Worm (Caenorhabditis elegans): ENCODE results near the gene srw-1.
A peak's percentile ranks its signal among the peaks of the same experiment; 100 is the strongest.

srw-1 gene

DNA sequence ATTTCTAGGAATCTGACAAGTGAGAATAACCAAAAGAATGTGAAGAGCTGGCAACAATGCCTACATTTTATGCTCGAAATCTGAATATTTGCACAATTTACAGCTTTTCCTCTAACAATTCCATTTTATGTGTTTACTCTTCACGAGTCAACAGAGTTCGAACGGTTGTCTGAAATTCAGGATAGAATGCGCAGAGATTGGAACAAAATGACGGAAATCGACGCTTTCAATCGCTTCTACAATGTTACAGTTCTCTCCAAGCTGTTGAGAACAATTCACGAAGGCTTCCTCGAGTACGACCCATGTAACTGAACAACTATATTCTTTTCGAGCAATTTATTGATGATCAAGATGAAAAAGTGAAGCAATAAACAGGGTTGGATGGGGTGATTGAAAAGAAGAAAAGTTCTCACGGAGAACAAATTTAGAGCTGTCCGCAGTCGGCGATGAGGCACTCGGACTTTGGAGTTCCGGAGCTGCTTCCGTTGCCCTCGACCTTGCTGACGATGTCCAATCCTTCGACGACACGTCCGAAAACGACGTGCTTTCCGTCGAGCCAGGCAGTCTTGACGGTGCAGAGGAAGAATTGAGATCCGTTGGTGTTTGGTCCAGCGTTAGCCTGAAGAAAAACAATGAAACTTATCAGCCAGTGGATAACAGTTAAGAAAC, 11.7 kb upstream of the srw-1 start, which contains the start of gene Y75B12B.3 (continued):
- TF ChIP-seq daf-19 (GFP tag; conservative IDR thresholded peaks at IDR 0.05) = no peak
- peak; percentile 65 for TF ChIP-seq set-16 (GFP tag; IDR thresholded peaks at IDR 0.05)
- peak; percentile 46; the same call in 1 of the 2 replicates for TF ChIP-seq Y48G9A.11 (GFP tag; IDR thresholded peaks at IDR 0.05)
- no peak for TF ChIP-seq attf-4 (tag; optimal IDR thresholded peaks at IDR 0.05)
- TF ChIP-seq nhr-237 (tag; optimal IDR thresholded peaks at IDR 0.05) = no peak
- no peak for TF ChIP-seq saeg-2 (GFP tag; IDR thresholded peaks at IDR 0.05)
- TF ChIP-seq ZK337.2 (GFP tag; IDR thresholded peaks at IDR 0.05) = no peak
- no peak for TF ChIP-seq spr-3 (GFP tag; optimal IDR thresholded peaks at IDR 0.05)
- peak; percentile 43 for TF ChIP-seq aly-2 (tag; optimal IDR thresholded peaks at IDR 0.05)
- peak; percentile 2 for TF ChIP-seq nhr-102 (tag; optimal IDR thresholded peaks at IDR 0.05)
- no peak for TF ChIP-seq Y5F2A.4 (GFP tag; optimal IDR thresholded peaks at IDR 0.05)
- TF ChIP-seq D1046.2 (GFP tag; IDR thresholded peaks at IDR 0.05) = no peak
- TF ChIP-seq F37D6.2 (tag; optimal IDR thresholded peaks at IDR 0.05) = no peak
- TF ChIP-seq lin-13 (GFP tag; optimal IDR thresholded peaks at IDR 0.05) = peak; percentile 1
- TF ChIP-seq lsy-2 (tag; optimal IDR thresholded peaks at IDR 0.05) = peak in 1 of 2 experiments; percentile 1
- peak; percentile 70; the same call in 1 of the 2 replicates for TF ChIP-seq snpc-1.2 (GFP tag; IDR thresholded peaks at IDR 0.05)
- TF ChIP-seq mep-1 (tag; optimal IDR thresholded peaks at IDR 0.05) = peak; percentile 11
- TF ChIP-seq Y75B8A.6 (GFP tag; IDR thresholded peaks at IDR 0.05) = no peak
- TF ChIP-seq zip-11 (GFP tag; IDR thresholded peaks at IDR 0.05) = no peak

DNA sequence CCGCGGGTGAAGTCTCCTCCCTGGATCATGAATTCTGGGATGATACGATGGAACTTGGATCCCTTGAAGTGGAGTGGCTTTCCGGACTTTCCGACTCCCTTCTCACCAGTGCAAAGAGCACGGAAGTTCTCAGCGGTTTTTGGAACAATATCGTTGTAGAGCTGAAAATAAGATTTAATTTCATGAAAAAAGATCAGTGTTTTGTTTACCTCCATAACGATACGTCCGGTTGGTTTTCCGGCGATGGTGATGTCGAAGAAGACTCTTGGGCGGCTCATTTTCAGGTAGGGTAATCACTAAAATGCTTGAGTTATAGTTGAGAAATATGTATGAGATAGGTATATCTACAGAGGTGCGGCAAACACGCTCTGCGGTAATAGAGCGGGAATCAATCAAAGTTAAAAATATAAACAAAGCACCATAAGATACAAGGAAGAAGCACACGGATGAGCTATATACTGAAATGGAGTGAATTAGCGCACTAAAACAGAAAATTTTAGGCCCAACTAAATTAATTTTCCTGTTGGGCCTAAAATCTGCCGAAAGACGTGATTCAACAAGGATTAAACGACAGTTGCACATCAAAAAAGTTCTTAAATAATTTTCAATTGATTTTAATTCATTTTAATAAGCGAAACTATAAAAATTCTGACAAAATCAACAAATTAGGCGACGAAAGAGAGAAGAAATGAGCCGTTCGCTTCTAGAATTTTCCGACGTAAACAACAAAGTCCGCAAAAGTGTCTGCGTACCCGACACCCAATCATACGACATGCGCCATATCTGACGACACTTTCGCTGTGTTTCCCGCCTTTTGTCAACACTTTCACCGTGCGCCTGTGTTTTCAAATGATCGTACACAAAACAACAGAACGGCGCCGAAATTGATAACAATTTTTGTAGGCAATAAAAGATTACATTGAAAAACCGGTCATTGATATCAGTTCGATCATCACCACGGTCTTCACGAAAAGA, 10.7 kb upstream of the srw-1 start, which contains the start of the genes cyn-7 and bath-36:
Gene cyn-7, minus strand, starts transcription at position 296 of the 975 bp plus-strand sequence.
Gene bath-36, plus strand, starts transcription at position 806 of the 975 bp plus-strand sequence.
- TF ChIP-seq nhr-42 (GFP tag; IDR thresholded peaks at IDR 0.05) (0 out of 2 replicates have a peak, but pooled peaks have one; percentile 39), tra-1 (GFP tag; IDR thresholded peaks at IDR 0.05) (peak; percentile 51; the same call in 1 of the 2 replicates), hif-1 (tag; optimal IDR thresholded peaks at IDR 0.05) (peak in 1 of 2 experiments; percentile 29), daf-8 (GFP tag; IDR thresholded peaks at IDR 0.05) (no peak), nhr-11 (tag; optimal IDR thresholded peaks at IDR 0.05) (peak; percentile 71), F26F4.8 (GFP tag; conservative IDR thresholded peaks at IDR 0.05) (no peak), mdt-29 (GFP tag; IDR thresholded peaks at IDR 0.05) (peak; percentile 71; the same call in 1 of the 2 replicates), F37D6.2 (tag; optimal IDR thresholded peaks at IDR 0.05) (peak; percentile 24), ztf-7 (tag; optimal IDR thresholded peaks at IDR 0.05) (peak; percentile 48), lin-39 (tag; optimal IDR thresholded peaks at IDR 0.05) (no peak), nhr-102 (tag; optimal IDR thresholded peaks at IDR 0.05) (peak; percentile 77), daf-19 (GFP tag; conservative IDR thresholded peaks at IDR 0.05) (no peak), jun-1 (tag; optimal IDR thresholded peaks at IDR 0.05) (no peak), F10B5.3 (tag; optimal IDR thresholded peaks at IDR 0.05) (no peak), dve-1 (tag; optimal IDR thresholded peaks at IDR 0.05; ENCODE audit: insufficient read depth) (peak; percentile 93), nhr-77 (tag; optimal IDR thresholded peaks at IDR 0.05) (peak; percentile 60), nhr-48 (tag; optimal IDR thresholded peaks at IDR 0.05) (peak; percentile 75), F44E2.7 (GFP tag; IDR thresholded peaks at IDR 0.05) (no peak), lin-13 (GFP tag; optimal IDR thresholded peaks at IDR 0.05) (peak; percentile 62), lin-38 (GFP tag; IDR thresholded peaks at IDR 0.05) (peak; percentile 88), mep-1 (tag; optimal IDR thresholded peaks at IDR 0.05) (peak; percentile 77), T26A8.4 (GFP tag; IDR thresholded peaks at IDR 0.05) (peak; percentile 75), ceh-32 (tag; optimal IDR thresholded peaks at IDR 0.05; ENCODE audit: poor library complexity) (no peak), aha-1 (tag) (peak; percentile 92), ces-1 (GFP tag; optimal IDR thresholded peaks at IDR 0.05) (no peak), mxl-2 (GFP tag; conservative IDR thresholded peaks at IDR 0.05) (no peak), mdl-1 (tag; optimal IDR thresholded peaks at IDR 0.05) (peak in 1 of 2 experiments; percentile 55), dpl-1 (GFP tag; optimal IDR thresholded peaks at IDR 0.05) (peak; percentile 81), nhr-237 (tag; optimal IDR thresholded peaks at IDR 0.05) (no peak), zfp-2 (tag; optimal IDR thresholded peaks at IDR 0.05) (no peak), unc-39 (tag; optimal IDR thresholded peaks at IDR 0.05) (no peak), zfp-3 (GFP tag; conservative IDR thresholded peaks at IDR 0.05) (peak; percentile 62; the same call in 1 of the 2 replicates), arid-1 (GFP tag; conservative IDR thresholded peaks at IDR 0.05) (0 out of 2 replicates have a peak, but pooled peaks have one; percentile 28)

All from whole organism, L4 larva.